Worm (Caenorhabditis elegans): Measurements from ENCODE around the gene K09D9.1.

Gene K09D9.1

ce11 chrV:4022309-4022708 lies 2.5 kb upstream of the K09D9.1 start, which contains the start of gene cyp-35A3:
Gene cyp-35A3 (plus strand): TSS chrV:4022609.
- TF ChIP-seq R02D3.7 (tag; optimal IDR thresholded peaks at IDR 0.05), result no peak
- no peak for TF ChIP-seq alr-1 (tag; optimal IDR thresholded peaks at IDR 0.05)
- no peak for TF ChIP-seq mdl-1 (tag; optimal IDR thresholded peaks at IDR 0.05)
- TF ChIP-seq F13H6.1 (tag; optimal IDR thresholded peaks at IDR 0.05), result no peak
- TF ChIP-seq unc-55 (GFP tag; optimal IDR thresholded peaks at IDR 0.05), result no peak
- TF ChIP-seq lin-13 (GFP tag; optimal IDR thresholded peaks at IDR 0.05), result no peak
- TF ChIP-seq nhr-11 (tag; optimal IDR thresholded peaks at IDR 0.05), result no peak
- TF ChIP-seq dmd-4 (tag; optimal IDR thresholded peaks at IDR 0.05), result no peak
- TF ChIP-seq peb-1 (tag; optimal IDR thresholded peaks at IDR 0.05), result no peak
- TF ChIP-seq sma-9 (GFP tag; optimal IDR thresholded peaks at IDR 0.05), result no peak
- TF ChIP-seq sma-9 (tag; optimal IDR thresholded peaks at IDR 0.05), result no peak
- TF ChIP-seq nhr-77 (tag; optimal IDR thresholded peaks at IDR 0.05), result no peak

ce11 chrV:4029627-4030026 lies 4.8 kb downstream of the K09D9.1 start:
- TF ChIP-seq elt-1 (tag; optimal IDR thresholded peaks at IDR 0.05), result no peak
- TF ChIP-seq ama-1 (optimal IDR thresholded peaks at IDR 0.05), result no peak
- no peak for TF ChIP-seq mbf-1 (tag; optimal IDR thresholded peaks at IDR 0.05)
- TF ChIP-seq aly-2 (tag; optimal IDR thresholded peaks at IDR 0.05), result no peak
- no peak for TF ChIP-seq elt-3 (tag; optimal IDR thresholded peaks at IDR 0.05)
- TF ChIP-seq lin-13 (GFP tag; optimal IDR thresholded peaks at IDR 0.05), result no peak
- TF ChIP-seq lin-39 (tag; optimal IDR thresholded peaks at IDR 0.05), result no peak
- no peak for TF ChIP-seq ZK546.5 (tag; optimal IDR thresholded peaks at IDR 0.05)
- no peak for TF ChIP-seq nhr-12 (tag; optimal IDR thresholded peaks at IDR 0.05)
- TF ChIP-seq ztf-4 (tag; optimal IDR thresholded peaks at IDR 0.05), result no peak
- TF ChIP-seq nhr-6 (tag; optimal IDR thresholded peaks at IDR 0.05), result no peak
- no peak for TF ChIP-seq unc-55 (GFP tag; optimal IDR thresholded peaks at IDR 0.05)
- no peak for TF ChIP-seq sma-3 (GFP tag; optimal IDR thresholded peaks at IDR 0.05)
- TF ChIP-seq nhr-77 (tag; optimal IDR thresholded peaks at IDR 0.05), result no peak
- no peak for TF ChIP-seq sem-4 (tag; optimal IDR thresholded peaks at IDR 0.05)
- TF ChIP-seq mdl-1 (tag; optimal IDR thresholded peaks at IDR 0.05), result no peak
- peak; percentile 23 for TF ChIP-seq nhr-129 (tag; optimal IDR thresholded peaks at IDR 0.05)
- peak; percentile 20 for TF ChIP-seq sma-9 (GFP tag; optimal IDR thresholded peaks at IDR 0.05)
- no peak for TF ChIP-seq sma-9 (tag; optimal IDR thresholded peaks at IDR 0.05)
- TF ChIP-seq fos-1 (tag; optimal IDR thresholded peaks at IDR 0.05), result peak; percentile 7
- TF ChIP-seq nhr-237 (tag; optimal IDR thresholded peaks at IDR 0.05), result no peak
- TF ChIP-seq nhr-25 (tag; optimal IDR thresholded peaks at IDR 0.05), result no peak

DNA sequence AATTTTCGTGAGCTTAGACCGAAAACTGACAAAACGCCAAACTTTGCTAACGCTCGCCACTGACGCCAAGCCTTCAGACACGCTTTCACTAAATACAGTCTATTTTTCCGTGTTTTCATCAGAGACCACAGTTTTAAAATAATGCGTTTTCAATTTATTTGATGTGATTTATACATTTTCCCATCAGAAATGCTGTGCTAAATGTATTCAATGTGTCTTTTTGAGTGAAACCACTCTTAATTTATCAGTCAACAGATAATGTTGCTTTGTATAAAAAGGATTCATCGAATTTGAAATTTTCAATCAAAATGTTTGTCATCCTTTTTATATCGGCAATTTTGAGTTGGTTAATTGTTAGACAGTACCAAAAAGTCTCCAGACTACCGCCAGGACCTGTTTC lies 6.5 kb downstream of the K09D9.1 start, which contains the start of gene cyp-35A4:
Gene cyp-35A4 (plus strand): TSS at position 301 of the 400 bp plus-strand sequence.
- TF ChIP-seq ztf-4 (tag; optimal IDR thresholded peaks at IDR 0.05) (no peak), unc-62 (GFP tag; optimal IDR thresholded peaks at IDR 0.05) (no peak), gmeb-1 (tag; optimal IDR thresholded peaks at IDR 0.05) (no peak), nhr-6 (tag; optimal IDR thresholded peaks at IDR 0.05) (no peak), mab-5 (tag; optimal IDR thresholded peaks at IDR 0.05) (no peak), ztf-1 (GFP tag; conservative IDR thresholded peaks at IDR 0.05) (no peak), skn-1 (tag; optimal IDR thresholded peaks at IDR 0.05) (no peak)

- TF ChIP-seq peb-1 (tag; optimal IDR thresholded peaks at IDR 0.05) (no peak), lin-39 (tag; optimal IDR thresholded peaks at IDR 0.05) (no peak), mbf-1 (tag; optimal IDR thresholded peaks at IDR 0.05) (no peak), blmp-1 (tag; optimal IDR thresholded peaks at IDR 0.05; ENCODE audit: insufficient read depth) (no peak), mab-5 (tag; optimal IDR thresholded peaks at IDR 0.05) (no peak), nhr-237 (tag; optimal IDR thresholded peaks at IDR 0.05) (no peak), dmd-4 (tag; optimal IDR thresholded peaks at IDR 0.05) (no peak), ama-1 (optimal IDR thresholded peaks at IDR 0.05) (no peak)
Measured at ce11 chrV:4034303-4034702, 9.5 kb downstream of the K09D9.1 start, which contains the start of gene C49G7.7. Gene C49G7.7 (plus strand): TSS chrV:4034476.

- no peak for TF ChIP-seq F13H6.1 (tag; optimal IDR thresholded peaks at IDR 0.05)
- no peak for TF ChIP-seq fos-1 (tag; optimal IDR thresholded peaks at IDR 0.05)
- TF ChIP-seq ztf-1 (GFP tag; conservative IDR thresholded peaks at IDR 0.05), result no peak
- no peak for TF ChIP-seq unc-39 (tag; optimal IDR thresholded peaks at IDR 0.05)
- no peak for TF ChIP-seq R02D3.7 (tag; optimal IDR thresholded peaks at IDR 0.05)
- TF ChIP-seq ztf-4 (tag; optimal IDR thresholded peaks at IDR 0.05), result no peak
- no peak for TF ChIP-seq nhr-237 (tag; optimal IDR thresholded peaks at IDR 0.05)
- no peak for TF ChIP-seq nhr-6 (tag; optimal IDR thresholded peaks at IDR 0.05)
- no peak for TF ChIP-seq mbf-1 (tag; optimal IDR thresholded peaks at IDR 0.05)
- no peak for TF ChIP-seq nhr-11 (tag; optimal IDR thresholded peaks at IDR 0.05)
- no peak for TF ChIP-seq nhr-10 (tag; optimal IDR thresholded peaks at IDR 0.05)
- no peak for TF ChIP-seq nhr-77 (tag; optimal IDR thresholded peaks at IDR 0.05)
- no peak for TF ChIP-seq egl-27 (tag; optimal IDR thresholded peaks at IDR 0.05)
- TF ChIP-seq lin-11 (tag; optimal IDR thresholded peaks at IDR 0.05), result no peak
- TF ChIP-seq unc-62 (GFP tag; optimal IDR thresholded peaks at IDR 0.05), result no peak
- TF ChIP-seq alr-1 (tag; optimal IDR thresholded peaks at IDR 0.05), result no peak
- TF ChIP-seq unc-55 (GFP tag; optimal IDR thresholded peaks at IDR 0.05), result no peak
- no peak for TF ChIP-seq nhr-25 (tag; optimal IDR thresholded peaks at IDR 0.05)
- no peak for TF ChIP-seq nhr-12 (tag; optimal IDR thresholded peaks at IDR 0.05)
- TF ChIP-seq gmeb-1 (tag; optimal IDR thresholded peaks at IDR 0.05), result no peak
Measured at ce11 chrV:4035811-4036210, 11.0 kb downstream of the K09D9.1 start, which contains the start of gene C49G7.13. Gene C49G7.13 (plus strand): TSS chrV:4036111.
